Worm (Caenorhabditis elegans): ENCODE results near the gene K07H8.8.
A peak's percentile ranks its signal among the peaks of the same experiment; 100 is the strongest.

The K07H8.8 gene

DNA sequence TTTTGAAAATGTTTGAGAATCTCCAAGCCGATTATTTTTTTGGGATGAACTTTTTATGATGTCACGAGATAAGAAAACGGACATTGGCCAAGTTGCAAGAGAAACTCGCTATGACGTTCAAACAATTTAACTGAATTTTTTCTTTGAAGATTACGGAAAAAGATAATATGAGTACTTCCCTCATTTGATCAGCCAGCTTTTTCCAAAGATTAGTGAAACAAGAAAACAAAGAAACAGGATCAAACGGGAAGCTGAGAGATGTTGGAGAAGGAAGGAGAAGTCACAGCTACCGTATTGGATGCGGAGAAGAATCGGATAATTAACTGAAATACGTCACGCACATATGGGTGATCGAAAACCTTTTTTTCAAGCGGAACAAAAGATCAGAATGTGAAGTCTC lies 14.0 kb downstream of the K07H8.8 start:
- TF ChIP-seq nhr-28 (tag; optimal IDR thresholded peaks at IDR 0.05) (peak; percentile 24), nhr-48 (tag; optimal IDR thresholded peaks at IDR 0.05) (peak; percentile 66), aha-1 (tag) (peak; percentile 90), unc-62 (GFP tag; optimal IDR thresholded peaks at IDR 0.05 in 1 of 2) (no peak), unc-62 (tag; optimal IDR thresholded peaks at IDR 0.05) (no peak), hlh-11 (tag; optimal IDR thresholded peaks at IDR 0.05) (peak; percentile 59)

DNA sequence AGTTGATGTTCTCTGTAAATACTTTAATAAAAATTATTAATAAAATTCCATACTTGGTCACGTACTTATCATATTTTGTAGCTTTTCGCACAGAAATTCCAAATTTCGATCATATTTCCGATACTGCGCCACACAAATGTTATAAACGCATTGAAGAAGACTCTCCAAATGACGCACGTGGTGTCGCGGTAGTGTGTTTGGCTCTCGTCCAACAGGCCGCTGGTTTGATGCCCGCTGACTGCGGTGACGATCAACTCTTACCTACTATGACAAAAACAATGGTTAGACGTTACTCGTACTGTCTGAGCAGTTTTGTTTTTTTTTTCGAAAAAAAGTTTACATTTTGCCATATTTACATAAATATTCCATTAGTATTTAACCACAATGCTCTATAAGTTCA lies 15.4 kb downstream of the K07H8.8 start:
- TF ChIP-seq fkh-10 (GFP tag; optimal IDR thresholded peaks at IDR 0.05), result no peak
- TF ChIP-seq unc-62 (GFP tag; optimal IDR thresholded peaks at IDR 0.05 in 1 of 2), result no peak
- no peak for TF ChIP-seq unc-62 (tag; optimal IDR thresholded peaks at IDR 0.05)
- peak; percentile 84 for TF ChIP-seq mep-1 (tag; optimal IDR thresholded peaks at IDR 0.05)
- peak; percentile 78 for TF ChIP-seq nhr-41 (GFP tag; IDR thresholded peaks at IDR 0.05)
- TF ChIP-seq spr-1 (tag; optimal IDR thresholded peaks at IDR 0.05), result peak; percentile 68
- TF ChIP-seq skn-1 (tag; optimal IDR thresholded peaks at IDR 0.05), result no peak
- peak; percentile 55 for TF ChIP-seq lir-3 (tag; optimal IDR thresholded peaks at IDR 0.05)
- peak; percentile 33 for TF ChIP-seq F37D6.2 (tag; optimal IDR thresholded peaks at IDR 0.05)
- no peak for TF ChIP-seq attf-4 (tag; optimal IDR thresholded peaks at IDR 0.05)
- no peak for TF ChIP-seq mdt-29 (GFP tag; IDR thresholded peaks at IDR 0.05)
- TF ChIP-seq F49E8.2 (tag; optimal IDR thresholded peaks at IDR 0.05; ENCODE audit: borderline replicate concordance), result peak; percentile 74
- TF ChIP-seq hmg-1.1 (GFP tag; IDR thresholded peaks at IDR 0.05), result peak; percentile 86
- TF ChIP-seq gei-8 (GFP tag; optimal IDR thresholded peaks at IDR 0.05), result peak; percentile 63
- TF ChIP-seq dmd-9 (GFP tag; IDR thresholded peaks at IDR 0.05), result 0 out of 2 replicates have a peak, but pooled peaks have one; percentile 49
- TF ChIP-seq spr-3 (GFP tag; optimal IDR thresholded peaks at IDR 0.05), result peak; percentile 58
- no peak for TF ChIP-seq lin-39 (tag; optimal IDR thresholded peaks at IDR 0.05)
- no peak for TF ChIP-seq fos-1 (tag; optimal IDR thresholded peaks at IDR 0.05)
- TF ChIP-seq lin-13 (GFP tag; optimal IDR thresholded peaks at IDR 0.05), result peak; percentile 79
- TF ChIP-seq snpc-4 (tag; optimal IDR thresholded peaks at IDR 0.05), result no peak
- no peak for TF ChIP-seq tag-97 (GFP tag; IDR thresholded peaks at IDR 0.05)
- no peak for TF ChIP-seq dpl-1 (GFP tag; optimal IDR thresholded peaks at IDR 0.05)
- TF ChIP-seq unc-130 (GFP tag; optimal IDR thresholded peaks at IDR 0.05), result peak; percentile 80
- TF ChIP-seq Y75B8A.6 (GFP tag; IDR thresholded peaks at IDR 0.05), result no peak
- peak; percentile 95 for TF ChIP-seq aha-1 (tag)
- TF ChIP-seq daf-8 (GFP tag; IDR thresholded peaks at IDR 0.05), result 0 out of 2 replicates have a peak, but pooled peaks have one; percentile 45
- TF ChIP-seq nhr-48 (tag; optimal IDR thresholded peaks at IDR 0.05), result peak; percentile 70
- TF ChIP-seq ctbp-1 (GFP tag; IDR thresholded peaks at IDR 0.05), result no peak; the same call in 1 of the 2 replicates
- no peak for TF ChIP-seq aly-2 (tag; optimal IDR thresholded peaks at IDR 0.05)
- TF ChIP-seq F26F4.8 (GFP tag; conservative IDR thresholded peaks at IDR 0.05), result peak; percentile 98
- no peak for TF ChIP-seq ceh-44 (GFP tag; IDR thresholded peaks at IDR 0.05)
- peak; percentile 80 for TF ChIP-seq Y48G9A.11 (GFP tag; IDR thresholded peaks at IDR 0.05)
- TF ChIP-seq hlh-30 (tag; optimal IDR thresholded peaks at IDR 0.05; ENCODE audit: insufficient read depth), result peak; percentile 77
- peak; percentile 25 for TF ChIP-seq zip-2 (tag; optimal IDR thresholded peaks at IDR 0.05)
- TF ChIP-seq ZK337.2 (GFP tag; IDR thresholded peaks at IDR 0.05), result 0 out of 2 replicates have a peak, but pooled peaks have one; percentile 59
- TF ChIP-seq D1046.2 (GFP tag; IDR thresholded peaks at IDR 0.05), result peak; percentile 83; the same call in 1 of the 2 replicates
- TF ChIP-seq lin-38 (GFP tag; IDR thresholded peaks at IDR 0.05), result peak; percentile 83
- TF ChIP-seq nhr-10 (tag; optimal IDR thresholded peaks at IDR 0.05), result no peak
- TF ChIP-seq ama-1 (optimal IDR thresholded peaks at IDR 0.05), result no peak
- TF ChIP-seq ceh-62 (tag; optimal IDR thresholded peaks at IDR 0.05), result no peak
- TF ChIP-seq ceh-82 (tag; optimal IDR thresholded peaks at IDR 0.05), result no peak
- peak; percentile 56 for TF ChIP-seq F10B5.3 (tag; optimal IDR thresholded peaks at IDR 0.05)
- TF ChIP-seq lin-29 (GFP tag; IDR thresholded peaks at IDR 0.05), result no peak
- TF ChIP-seq nhr-28 (tag; optimal IDR thresholded peaks at IDR 0.05), result peak; percentile 24
- no peak for TF ChIP-seq ztf-11 (tag; optimal IDR thresholded peaks at IDR 0.05)
- no peak for TF ChIP-seq nhr-76 (tag; optimal IDR thresholded peaks at IDR 0.05)
- TF ChIP-seq hif-1 (tag; optimal IDR thresholded peaks at IDR 0.05), result peak in 1 of 2 experiments; percentile 54
- no peak for TF ChIP-seq ceh-28 (tag; optimal IDR thresholded peaks at IDR 0.05)
- TF ChIP-seq T26A8.4 (GFP tag; IDR thresholded peaks at IDR 0.05), result peak; percentile 80
- peak; percentile 56 for TF ChIP-seq zfp-2 (tag; optimal IDR thresholded peaks at IDR 0.05)
